Worm (Caenorhabditis elegans) whole organism, L4 larva: Measurements from ENCODE around the gene bus-4.
A peak's percentile ranks its signal among the peaks of the same experiment; 100 is the strongest.

Experiments
- F44E2.7 ChIP-seq: fragments of 200-800 bp; sonication (Bioruptor generic); IDR thresholded peaks from 2 replicates; pipeline ENCODE4 v2.1.2; 2022; ENCODE audit warnings: missing genetic modification characterization, missing compliant biosample characterization
- F49E8.2 ChIP-seq: sonication (generic microtip); optimal IDR thresholded peaks from 2 replicates; lab custom pipeline; 2016; ENCODE audit warnings: missing compliant biosample characterization, mild to moderate bottlenecking, missing genetic modification characterization, borderline replicate concordance
- T20F7.1 ChIP-seq: fragments of 200-800 bp; sonication (Bioruptor generic); optimal IDR thresholded peaks from 2 replicates; lab custom pipeline; 2018; ENCODE audit warnings: mild to moderate bottlenecking, missing genetic modification characterization, missing compliant biosample characterization
- Y75B8A.6 ChIP-seq: fragments of 200-800 bp; sonication (Bioruptor generic); IDR thresholded peaks from 2 replicates; pipeline ENCODE4 v1.3.6; 2022; ENCODE audit warnings: missing genetic modification reagents, missing genetic modification characterization, missing compliant biosample characterization
- aha-1 ChIP-seq: fragments of 150-350 bp; peaks from one replicate; lab custom pipeline; 2014; ENCODE audit warnings: missing biosample characterization, missing genetic modification characterization
- attf-4 ChIP-seq: sonication (generic microtip); optimal IDR thresholded peaks from 3 replicates; lab custom pipeline; 2017; ENCODE audit warnings: missing biosample characterization, missing genetic modification characterization
- ceh-28 ChIP-seq: fragments of 150-350 bp; optimal IDR thresholded peaks from 2 replicates; lab custom pipeline; 2014; ENCODE audit warnings: missing biosample characterization, missing genetic modification reagents, missing genetic modification characterization
- ceh-32 ChIP-seq: sonication (generic microtip); optimal IDR thresholded peaks from 2 replicates; lab custom pipeline; 2016; ENCODE audit warnings: mild to moderate bottlenecking, missing genetic modification characterization, missing compliant biosample characterization; ENCODE audit not compliant: poor library complexity
- ceh-82 ChIP-seq: sonication (generic microtip); optimal IDR thresholded peaks from 2 replicates; lab custom pipeline; 2017; ENCODE audit warnings: missing biosample characterization, missing genetic modification characterization
- cey-2 ChIP-seq: sonication (generic microtip); optimal IDR thresholded peaks from 3 replicates; lab custom pipeline; 2017; ENCODE audit warnings: missing genetic modification characterization, mild to moderate bottlenecking, missing compliant biosample characterization, antibody characterized with exemption, borderline replicate concordance; ENCODE audit not compliant: insufficient read depth
- daf-12 ChIP-seq: fragments of 150-350 bp; optimal IDR thresholded peaks from 2 replicates; lab custom pipeline; 2014; ENCODE audit warnings: missing biosample characterization, missing genetic modification reagents, missing genetic modification characterization
- dmd-6 ChIP-seq: fragments of 200-800 bp; sonication (Bioruptor generic); IDR thresholded peaks from 2 replicates; pipeline ENCODE4 v1.3.6; 2022; ENCODE audit warnings: missing genetic modification reagents, missing genetic modification characterization, missing compliant biosample characterization
- dve-1 ChIP-seq: sonication (generic microtip); optimal IDR thresholded peaks from 2 replicates; lab custom pipeline; 2017; ENCODE audit warnings: antibody characterized with exemption, mild to moderate bottlenecking, missing genetic modification characterization, missing compliant biosample characterization; ENCODE audit not compliant: insufficient read depth
- gei-8 ChIP-seq: fragments of 200-800 bp; sonication (Bioruptor generic); optimal IDR thresholded peaks from 2 replicates; lab custom pipeline; 2018; ENCODE audit warnings: mild to moderate bottlenecking, missing genetic modification characterization, missing compliant biosample characterization
- hmg-1.1 ChIP-seq: fragments of 200-800 bp; sonication (Bioruptor generic); IDR thresholded peaks from 2 replicates; pipeline ENCODE4 v1.3.6; 2022; ENCODE audit warnings: missing genetic modification reagents, missing genetic modification characterization, missing compliant biosample characterization
- jun-1 ChIP-seq: fragments of 150-350 bp; optimal IDR thresholded peaks from 2 replicates; lab custom pipeline; 2014; ENCODE audit warnings: missing biosample characterization, missing genetic modification reagents, missing genetic modification characterization
- lin-13 ChIP-seq: fragments of 150-350 bp; optimal IDR thresholded peaks from 2 replicates; lab custom pipeline; 2014; ENCODE audit warnings: missing biosample characterization, missing genetic modification reagents, missing genetic modification characterization
- lin-15B ChIP-seq: fragments of 150-350 bp; sonication (generic microtip); optimal IDR thresholded peaks from 3 replicates; lab custom pipeline; 2014; ENCODE audit warnings: missing biosample characterization, missing genetic modification characterization
- lin-29 ChIP-seq: fragments of 200-800 bp; sonication (Bioruptor generic); IDR thresholded peaks from 2 replicates; pipeline ENCODE4 v1.3.6; 2022; ENCODE audit warnings: missing genetic modification reagents, missing genetic modification characterization, missing compliant biosample characterization
- lin-38 ChIP-seq: fragments of 200-800 bp; sonication (Bioruptor generic); IDR thresholded peaks from 2 replicates; pipeline ENCODE4 v1.3.6; 2022; ENCODE audit warnings: missing genetic modification reagents, missing genetic modification characterization, missing compliant biosample characterization
- lsy-2 ChIP-seq, 2 experiments: fragments of 150-350 bp in 1 of 2; sonication (generic microtip) in 1 of 2; optimal IDR thresholded peaks; 2 replicates each; lab custom pipeline; 2014 to 2017; ENCODE audit warnings: missing biosample characterization in 2 of 2, missing genetic modification characterization in 2 of 2
- madf-9 ChIP-seq: fragments of 200-800 bp; sonication (Bioruptor generic); conservative IDR thresholded peaks from 2 replicates; pipeline ENCODE4 v1.3.6; 2022; ENCODE audit warnings: missing genetic modification reagents, missing genetic modification characterization, missing compliant biosample characterization
- mdl-1 ChIP-seq, 2 experiments: fragments of 150-350 bp in 1 of 2; sonication (generic microtip) in 1 of 2; optimal IDR thresholded peaks; 2 replicates each; lab custom pipeline; 2014 to 2017; ENCODE audit warnings: missing biosample characterization in 2 of 2, missing genetic modification characterization in 2 of 2
- nhr-10 ChIP-seq: fragments of 150-350 bp; optimal IDR thresholded peaks from 2 replicates; lab custom pipeline; 2014; ENCODE audit warnings: missing biosample characterization, missing genetic modification characterization
- nhr-42 ChIP-seq: fragments of 200-800 bp; sonication (Bioruptor generic); IDR thresholded peaks from 2 replicates; pipeline ENCODE4 v1.3.6; 2022; ENCODE audit warnings: missing genetic modification characterization, missing compliant biosample characterization
- nhr-76 ChIP-seq: fragments of 150-350 bp; optimal IDR thresholded peaks from 2 replicates; lab custom pipeline; 2014; ENCODE audit warnings: missing biosample characterization, missing genetic modification characterization
- nhr-77 ChIP-seq: fragments of 150-350 bp; optimal IDR thresholded peaks from 2 replicates; lab custom pipeline; 2014; ENCODE audit warnings: missing biosample characterization, missing genetic modification characterization
- sdz-12 ChIP-seq: fragments of 200-800 bp; sonication (Bioruptor generic); optimal IDR thresholded peaks from 2 replicates; lab custom pipeline; 2018; ENCODE audit warnings: mild to moderate bottlenecking, missing genetic modification characterization, missing compliant biosample characterization
- set-16 ChIP-seq: fragments of 200-800 bp; sonication (Bioruptor generic); IDR thresholded peaks from 2 replicates; pipeline ENCODE4 v1.3.6; 2022; ENCODE audit warnings: missing genetic modification reagents, missing genetic modification characterization, missing compliant biosample characterization
- snpc-1.2 ChIP-seq: fragments of 200-800 bp; sonication (Bioruptor generic); IDR thresholded peaks from 2 replicates; pipeline ENCODE4 v1.3.6; 2022; ENCODE audit warnings: missing genetic modification reagents, missing genetic modification characterization, missing compliant biosample characterization
- spr-1 ChIP-seq: sonication (generic microtip); optimal IDR thresholded peaks from 2 replicates; lab custom pipeline; 2016; ENCODE audit warnings: mild to moderate bottlenecking, missing genetic modification characterization, missing compliant biosample characterization
- spr-3 ChIP-seq: fragments of 200-800 bp; sonication (Bioruptor generic); optimal IDR thresholded peaks from 2 replicates; lab custom pipeline; 2018; ENCODE audit warnings: mild to moderate bottlenecking, missing genetic modification characterization, missing compliant biosample characterization
- tra-1 ChIP-seq: fragments of 200-800 bp; sonication (Bioruptor generic); IDR thresholded peaks from 2 replicates; pipeline ENCODE4 v1.3.6; 2022; ENCODE audit warnings: missing genetic modification reagents, missing genetic modification characterization, missing compliant biosample characterization
- unc-62 ChIP-seq, 3 experiments: fragments of 150-350 bp in 1 of 3; sonication (generic microtip); optimal IDR thresholded peaks in 2 of 3; peaks in 1 of 3; 1 replicate in 1 of 3; 2 replicates in 2 of 3; lab custom pipeline; 2014 to 2017; ENCODE audit warnings: missing biosample characterization in 3 of 3, missing genetic modification characterization in 3 of 3, missing genetic modification reagents in 3 of 3, missing genotype in 1 of 3
- zfp-2 ChIP-seq: sonication (generic microtip); optimal IDR thresholded peaks from 2 replicates; lab custom pipeline; 2016; ENCODE audit warnings: mild to moderate bottlenecking, missing genetic modification characterization, missing compliant biosample characterization
- zip-2 ChIP-seq: fragments of 150-350 bp; optimal IDR thresholded peaks from 2 replicates; lab custom pipeline; 2014; ENCODE audit warnings: missing biosample characterization, missing genetic modification characterization

Gene bus-4

DNA sequence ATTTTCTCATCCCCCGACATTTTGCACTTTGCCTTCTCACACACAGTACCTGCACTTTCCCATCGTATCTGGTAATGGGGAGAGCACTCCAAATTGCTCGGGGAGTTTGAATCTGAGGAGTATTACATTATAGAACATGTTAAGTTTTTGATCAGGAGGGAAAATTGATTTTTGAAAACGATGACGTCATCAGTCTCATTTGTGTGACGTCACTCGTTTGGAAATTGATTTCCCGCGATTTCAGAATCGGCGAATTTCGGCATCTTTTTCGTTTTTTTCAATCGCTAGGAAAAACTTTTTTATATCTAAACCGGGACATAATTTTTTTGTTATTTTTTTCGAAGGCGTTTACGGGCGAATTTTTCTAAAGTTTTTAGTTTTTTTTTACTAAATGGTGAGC lies 14.7 kb upstream of the bus-4 start:
- TF ChIP-seq dve-1: no peak
- TF ChIP-seq F44E2.7: no peak
- no peak for TF ChIP-seq mdl-1 (tag; optimal IDR thresholded peaks at IDR 0.05; lab: Kevin White, UChicago)
- TF ChIP-seq daf-12: no peak
- no peak for TF ChIP-seq nhr-76 (tag; lab: Kevin White, UChicago)
- no peak for TF ChIP-seq cey-2 (tag; lab: Kevin White, UChicago)

DNA sequence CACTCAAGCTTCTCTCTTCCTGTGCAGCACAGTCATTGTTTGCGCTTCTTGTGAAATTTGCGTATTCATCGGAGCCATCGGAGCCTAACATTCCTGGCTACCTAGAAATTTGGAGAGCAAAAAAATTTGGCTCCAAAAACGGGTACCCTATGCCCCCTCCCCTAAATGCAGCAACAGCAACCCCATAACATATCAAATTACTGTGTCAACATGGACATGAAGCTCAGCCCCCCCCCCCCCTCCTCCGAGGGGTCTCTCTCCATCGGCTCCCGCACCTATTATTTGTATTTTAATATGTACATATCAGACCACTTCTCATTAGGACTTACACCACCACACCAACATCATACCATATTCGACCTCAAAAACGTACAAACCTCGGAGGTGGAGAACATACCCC lies 13.7 kb upstream of the bus-4 start:
- no peak for TF ChIP-seq ceh-32
- no peak for TF ChIP-seq aha-1
- no peak for TF ChIP-seq F44E2.7
- TF ChIP-seq ceh-82: no peak
- TF ChIP-seq lin-38: no peak
- no peak for TF ChIP-seq Y75B8A.6

DNA sequence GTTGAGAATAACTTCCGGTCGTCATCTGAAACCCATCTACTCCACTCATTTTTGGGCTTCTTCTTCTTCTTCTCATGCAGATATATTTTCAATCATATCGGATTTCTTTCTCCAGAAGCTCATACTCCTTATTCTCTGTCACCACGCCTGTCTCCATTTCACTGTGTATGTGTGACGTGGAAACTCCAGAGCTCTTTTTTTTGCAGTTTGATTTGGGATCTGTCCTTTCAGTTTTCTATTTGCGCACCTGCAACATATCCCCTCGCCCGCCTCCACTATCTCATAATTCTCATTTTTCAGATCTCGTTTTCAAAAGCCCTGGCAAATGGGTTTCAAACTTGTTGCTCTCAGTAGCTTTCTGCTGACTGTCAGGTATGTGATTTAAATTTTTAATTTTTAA lies 9.4 kb upstream of the bus-4 start, which contains the start of gene kin-36:
TSS of gene kin-36 (plus strand) at position 301 of the 400 bp plus-strand sequence.
- no peak for TF ChIP-seq sdz-12 (GFP tag; lab: Kevin White, UChicago)
- no peak for TF ChIP-seq jun-1 (tag; lab: Kevin White, UChicago)
- TF ChIP-seq snpc-1.2 (GFP tag; lab: Robert Waterston, UW): no peak
- TF ChIP-seq nhr-77 (tag; lab: Kevin White, UChicago): no peak
- TF ChIP-seq lin-29: no peak
- TF ChIP-seq lsy-2 (tag; optimal IDR thresholded peaks at IDR 0.05; lab: Kevin White, UChicago): no peak
- no peak for TF ChIP-seq dmd-6 (GFP tag; lab: Robert Waterston, UW)
- TF ChIP-seq lin-15B (tag; lab: Kevin White, UChicago): no peak
- TF ChIP-seq madf-9 (GFP tag; lab: Robert Waterston, UW): no peak
- no peak for TF ChIP-seq spr-3 (GFP tag; lab: Kevin White, UChicago)
- no peak for TF ChIP-seq zip-2 (tag; lab: Kevin White, UChicago)
- no peak for TF ChIP-seq ceh-28 (tag; lab: Kevin White, UChicago)

DNA sequence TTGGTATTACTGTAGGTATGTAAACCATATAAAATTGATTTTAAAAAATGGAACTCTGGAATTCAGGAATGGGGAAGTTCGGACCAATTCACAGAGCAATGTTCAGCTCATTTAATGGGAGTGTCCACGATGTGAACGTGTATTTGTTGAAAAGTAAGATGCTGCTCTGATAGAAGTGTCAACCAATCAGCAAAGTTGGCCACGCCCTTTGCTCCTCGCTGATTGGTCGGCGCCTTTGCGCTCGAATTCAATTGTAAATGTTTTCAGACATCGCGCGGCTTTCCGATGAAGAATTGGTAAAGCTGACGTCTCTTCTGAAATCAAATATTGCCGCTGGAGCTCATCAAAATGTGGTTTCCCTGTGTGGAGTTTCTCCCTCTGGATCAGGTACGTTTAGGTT lies 4.9 kb upstream of the bus-4 start:
- TF ChIP-seq F49E8.2 (tag; lab: Kevin White, UChicago): no peak
- TF ChIP-seq attf-4 (tag; lab: Kevin White, UChicago): no peak
- TF ChIP-seq tra-1: no peak
- TF ChIP-seq spr-1 (tag; lab: Kevin White, UChicago): no peak
- no peak for TF ChIP-seq mdl-1 (tag; optimal IDR thresholded peaks at IDR 0.05; lab: Kevin White, UChicago)
- TF ChIP-seq hmg-1.1 (GFP tag; lab: Robert Waterston, UW): no peak
- no peak for TF ChIP-seq nhr-10

- TF ChIP-seq spr-3 (GFP tag; lab: Kevin White, UChicago): no peak
- TF ChIP-seq zfp-2 (tag; lab: Kevin White, UChicago): no peak
- peak in 1 of 2 experiments; percentile 65 for TF ChIP-seq unc-62 (GFP tag; optimal IDR thresholded peaks at IDR 0.05 in 1 of 2; lab: Kevin White, UChicago)
- no peak for TF ChIP-seq unc-62 (tag; optimal IDR thresholded peaks at IDR 0.05; lab: Kevin White, UChicago)
- no peak for TF ChIP-seq T20F7.1 (GFP tag; lab: Kevin White, UChicago)
Observed at ce11 chrIV:4686291-4686830, 1.7 kb upstream of the bus-4 start.

DNA sequence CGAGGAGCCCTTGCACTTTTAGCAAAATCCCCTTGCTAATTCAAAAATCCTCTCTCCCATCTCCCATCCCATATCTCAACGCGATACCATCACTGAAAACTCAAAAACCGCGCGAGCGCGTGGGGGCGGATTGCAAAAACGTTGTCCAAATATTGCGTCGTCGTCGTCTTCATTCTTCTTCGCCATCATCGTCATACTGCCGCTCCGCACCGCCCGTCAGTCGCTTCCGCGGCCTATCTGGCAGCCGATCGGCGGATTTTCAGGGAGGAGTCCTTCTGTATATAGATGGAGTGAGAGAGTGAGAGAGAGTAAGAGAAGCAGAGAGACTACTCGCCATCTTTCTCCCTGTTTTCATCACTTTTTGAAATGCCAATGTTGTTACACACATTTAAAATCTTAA lies 1.2 kb upstream of the bus-4 start:
- TF ChIP-seq gei-8 (GFP tag; lab: Kevin White, UChicago) (no peak), aha-1 (peak; percentile 69), set-16 (GFP tag; lab: Robert Waterston, UW) (peak; percentile 56; the same call in 1 of the 2 replicates), nhr-42 (GFP tag; lab: Robert Waterston, UW) (no peak), lin-13 (GFP tag; lab: Kevin White, UChicago) (no peak)
